Fruit fly (Drosophila melanogaster) whole organism, pupa: ENCODE data around the gene CG15418.

ENCODE experiments used
- CG12605 ChIP-seq: fragments of 200-800 bp; sonication (Bioruptor generic); IDR thresholded peaks from 2 replicates; pipeline ENCODE4 v1.3.6; 2022; ENCODE audit warnings: missing biosample characterization, missing genetic modification characterization
- CG14655 ChIP-seq: fragments of 200-800 bp; sonication (Bioruptor generic); optimal IDR thresholded peaks from 3 replicates; lab custom pipeline; 2017; ENCODE audit warnings: mild to moderate bottlenecking, missing biosample characterization, missing genetic modification reagents, missing genetic modification characterization
- CG17806 ChIP-seq: fragments of 200-800 bp; sonication (Bioruptor generic); optimal IDR thresholded peaks from 2 replicates; lab custom pipeline; 2018; ENCODE audit warnings: missing biosample characterization, mild to moderate bottlenecking, missing genetic modification characterization, moderate library complexity
- rn ChIP-seq: fragments of 200-800 bp; sonication (Bioruptor generic); IDR thresholded peaks from 2 replicates; pipeline ENCODE4 v1.3.6; 2022; ENCODE audit warnings: missing biosample characterization, missing genetic modification characterization

DNA sequence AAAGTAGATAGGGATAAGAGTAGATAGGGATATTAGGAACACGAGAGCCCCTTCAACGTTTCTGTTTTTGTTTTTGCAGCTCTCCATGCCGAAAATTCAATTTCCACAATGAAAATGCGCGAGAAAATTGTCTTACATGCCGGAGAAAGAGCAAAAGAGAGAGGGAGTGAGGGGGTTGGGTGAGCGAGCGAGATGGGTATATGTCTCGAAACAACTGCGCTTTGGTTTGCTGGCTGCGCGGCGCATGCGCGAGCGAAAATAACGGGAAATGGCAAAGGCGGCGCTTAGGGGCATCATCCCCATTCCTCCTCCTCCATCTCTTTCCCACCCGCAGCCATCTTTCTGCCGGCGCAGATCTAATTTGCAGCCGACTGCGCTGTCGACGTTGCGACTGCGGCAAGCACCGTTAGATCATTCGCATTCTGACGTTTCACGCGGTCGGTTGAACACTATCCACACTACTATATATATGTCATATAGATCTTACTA is 40.8 kb upstream of the CG15418 start, which contains the start of gene Drgx:
- TF ChIP-seq rn (no peak), CG12605 (GFP tag; lab: Robert Waterston, UW) (no peak), CG14655 (GFP tag; lab: Kevin White, UChicago) (no peak), CG17806 (no peak)
